Fruit fly (Drosophila melanogaster): ENCODE results near the gene CG10657.

CG10657 gene

dm6 chr3L:12482917-12483316 lies 14.1 kb downstream of the CG10657 start (continued):
- peak; percentile 88 for TF ChIP-seq CG18262 (tag; optimal IDR thresholded peaks at IDR 0.05)
- no peak for TF ChIP-seq Adf1 (GFP tag; IDR thresholded peaks at IDR 0.05)
- TF ChIP-seq CHES-1-like (GFP tag; optimal IDR thresholded peaks at IDR 0.05) = no peak
- no peak for TF ChIP-seq Doc3 (GFP tag; IDR thresholded peaks at IDR 0.05; ENCODE audit: partially characterized antibody)
- TF ChIP-seq schlank (tag; optimal IDR thresholded peaks at IDR 0.05) = no peak
- no peak for TF ChIP-seq CG14860 (GFP tag; IDR thresholded peaks at IDR 0.05; ENCODE audit: partially characterized antibody)
- TF ChIP-seq Ets97D (GFP tag; optimal IDR thresholded peaks at IDR 0.05) = peak; percentile 30
- TF ChIP-seq Optix (GFP tag; IDR thresholded peaks at IDR 0.05) = 0 out of 3 replicates have a peak, but pooled peaks have one; percentile 35
- TF ChIP-seq CG12942 (GFP tag; optimal IDR thresholded peaks at IDR 0.05) = peak; percentile 64
- TF ChIP-seq ftz-f1 (GFP tag; optimal IDR thresholded peaks at IDR 0.05) = no peak
- TF ChIP-seq Dbx (GFP tag; IDR thresholded peaks at IDR 0.05) = peak; percentile 57; the same call in 1 of the 3 replicates
- TF ChIP-seq vvl (GFP tag; IDR thresholded peaks at IDR 0.05) = peak; percentile 72
- peak; percentile 7 for TF ChIP-seq YL-1 (GFP tag; optimal IDR thresholded peaks at IDR 0.05)
- peak; percentile 62; the same call in 1 of the 3 replicates for TF ChIP-seq H15 (GFP tag; IDR thresholded peaks at IDR 0.05)
- peak; percentile 70 for TF ChIP-seq CG13775 (GFP tag; optimal IDR thresholded peaks at IDR 0.05)
- no peak for TF ChIP-seq nerfin-2 (GFP tag; IDR thresholded peaks at IDR 0.05; ENCODE audit: partially characterized antibody)
- no peak for TF ChIP-seq corto (GFP tag; optimal IDR thresholded peaks at IDR 0.05)
- no peak for TF ChIP-seq hbn (GFP tag; IDR thresholded peaks at IDR 0.05; ENCODE audit: partially characterized antibody)
- peak; percentile 65 for TF ChIP-seq bab2 (GFP tag; optimal IDR thresholded peaks at IDR 0.05)
- TF ChIP-seq ara (GFP tag; IDR thresholded peaks at IDR 0.05) = peak; percentile 41; the same call in 1 of the 2 replicates
- TF ChIP-seq her (GFP tag; optimal IDR thresholded peaks at IDR 0.05) = no peak
- TF ChIP-seq NC2α (GFP tag; optimal IDR thresholded peaks at IDR 0.05) = peak; percentile 5
- no peak for TF ChIP-seq Dip2 (GFP tag; IDR thresholded peaks at IDR 0.05)
- no peak for TF ChIP-seq CG3163 (GFP tag; optimal IDR thresholded peaks at IDR 0.05)
- peak; percentile 25 for TF ChIP-seq twi (tag; optimal IDR thresholded peaks at IDR 0.05)
- TF ChIP-seq MTF-1 (GFP tag; optimal IDR thresholded peaks at IDR 0.05; ENCODE audit: borderline replicate concordance) = no peak
- TF ChIP-seq D19A (tag; optimal IDR thresholded peaks at IDR 0.05) = peak; percentile 77
- TF ChIP-seq CG4730 (GFP tag; IDR thresholded peaks at IDR 0.05) = peak; percentile 34; the same call in 1 of the 2 replicates
- TF ChIP-seq CG10267 (tag; optimal IDR thresholded peaks at IDR 0.05) = peak; percentile 14
- TF ChIP-seq pho (GFP tag; optimal IDR thresholded peaks at IDR 0.05) = no peak
- TF ChIP-seq CG30431 (GFP tag; optimal IDR thresholded peaks at IDR 0.05) = peak; percentile 14
- TF ChIP-seq HmgZ (tag; optimal IDR thresholded peaks at IDR 0.05) = peak; percentile 24
- peak; percentile 17 for TF ChIP-seq eyg (GFP tag; optimal IDR thresholded peaks at IDR 0.05)
- TF ChIP-seq Side (GFP tag; optimal IDR thresholded peaks at IDR 0.05) = peak; percentile 23
- TF ChIP-seq dysf (GFP tag; IDR thresholded peaks at IDR 0.05) = peak; percentile 78
- no peak for TF ChIP-seq h (optimal IDR thresholded peaks at IDR 0.05)
- no peak for TF ChIP-seq pfk (GFP tag; optimal IDR thresholded peaks at IDR 0.05)
- no peak for TF ChIP-seq Kr (GFP tag; optimal IDR thresholded peaks at IDR 0.05)
- TF ChIP-seq Fer1 (GFP tag; optimal IDR thresholded peaks at IDR 0.05) = peak; percentile 72
- TF ChIP-seq CG6683 (GFP tag; optimal IDR thresholded peaks at IDR 0.05) = peak; percentile 19
- TF ChIP-seq run (tag; optimal IDR thresholded peaks at IDR 0.05) = peak; percentile 54
- no peak for TF ChIP-seq CG13894 (tag; optimal IDR thresholded peaks at IDR 0.05)
- no peak for TF ChIP-seq CG14965 (GFP tag; optimal IDR thresholded peaks at IDR 0.05; ENCODE audit: borderline replicate concordance)
- no peak for TF ChIP-seq CG17802 (tag; optimal IDR thresholded peaks at IDR 0.05)
- peak; percentile 56 for TF ChIP-seq Abd-B (GFP tag; optimal IDR thresholded peaks at IDR 0.05)
- peak; percentile 66 for TF ChIP-seq gcm (GFP tag; optimal IDR thresholded peaks at IDR 0.05)
- peak; percentile 61; the same call in 1 of the 2 replicates for TF ChIP-seq klu (GFP tag; IDR thresholded peaks at IDR 0.05)
- no peak; the same call in 1 of the 2 replicates for TF ChIP-seq ro (GFP tag; IDR thresholded peaks at IDR 0.05)
- TF ChIP-seq unpg (GFP tag; optimal IDR thresholded peaks at IDR 0.05) = peak; percentile 69
- TF ChIP-seq CG7357 (GFP tag; IDR thresholded peaks at IDR 0.05) = 0 out of 3 replicates have a peak, but pooled peaks have one; percentile 37
- no peak for TF ChIP-seq CG17186 (GFP tag; optimal IDR thresholded peaks at IDR 0.05)

Data from whole organism, embryonic.